Worm (Caenorhabditis elegans) whole organism, late embryonic: Measurements from ENCODE around the gene clec-241.

Experiments used
- C38D4.7 ChIP-seq: fragments of 200-800 bp; sonication (Bioruptor generic); optimal IDR thresholded peaks from 2 replicates; lab custom pipeline; 2018; ENCODE audit warnings: mild to moderate bottlenecking, missing genetic modification characterization, moderate library complexity, missing compliant biosample characterization
- K02D7.2 ChIP-seq: sonication (generic microtip); optimal IDR thresholded peaks from 2 replicates; lab custom pipeline; 2017; ENCODE audit warnings: mild to moderate bottlenecking, missing genetic modification characterization, missing compliant biosample characterization
- Y22D7AL.16 ChIP-seq: sonication (generic microtip); optimal IDR thresholded peaks from 2 replicates; lab custom pipeline; 2016; ENCODE audit warnings: missing genetic modification characterization, missing compliant biosample characterization
- ama-1 ChIP-seq: fragments of 150-350 bp; optimal IDR thresholded peaks from 2 replicates; lab custom pipeline; 2014
- ceh-19 ChIP-seq: fragments of 200-800 bp; sonication (Bioruptor generic); optimal IDR thresholded peaks from 2 replicates; lab custom pipeline; 2018; ENCODE audit warnings: mild to moderate bottlenecking, missing genetic modification characterization, missing compliant biosample characterization
- ceh-2 ChIP-seq: sonication (generic microtip); optimal IDR thresholded peaks from 2 replicates; lab custom pipeline; 2016; ENCODE audit warnings: missing genotype, missing genetic modification characterization, missing compliant biosample characterization
- ceh-30 ChIP-seq: fragments of 150-350 bp; optimal IDR thresholded peaks from 2 replicates; lab custom pipeline; 2014; ENCODE audit warnings: missing biosample characterization, missing genetic modification characterization
- ceh-48 ChIP-seq: sonication (generic microtip); optimal IDR thresholded peaks from 2 replicates; lab custom pipeline; 2016; ENCODE audit warnings: missing genetic modification characterization, inconsistent platforms, missing compliant biosample characterization
- ceh-9 ChIP-seq: sonication (generic microtip); optimal IDR thresholded peaks from 2 replicates; lab custom pipeline; 2016; ENCODE audit warnings: mild to moderate bottlenecking, missing genetic modification characterization, inconsistent platforms, missing compliant biosample characterization
- ets-4 ChIP-seq: sonication (generic microtip); optimal IDR thresholded peaks from 2 replicates; lab custom pipeline; 2016; ENCODE audit warnings: missing genetic modification characterization, missing compliant biosample characterization
- eyg-1 ChIP-seq: sonication (generic microtip); optimal IDR thresholded peaks from 2 replicates; lab custom pipeline; 2016; ENCODE audit warnings: missing genotype, missing genetic modification characterization, missing compliant biosample characterization
- fkh-6 ChIP-seq: sonication (generic microtip); optimal IDR thresholded peaks from 2 replicates; lab custom pipeline; 2016; ENCODE audit warnings: missing genetic modification characterization, missing compliant biosample characterization
- gmeb-2 ChIP-seq: sonication (generic microtip); optimal IDR thresholded peaks from 2 replicates; lab custom pipeline; 2016; ENCODE audit warnings: missing genetic modification characterization, inconsistent platforms, missing compliant biosample characterization
- hlh-13 ChIP-seq: fragments of 200-800 bp; sonication (Bioruptor generic); optimal IDR thresholded peaks from 2 replicates; lab custom pipeline; 2018; ENCODE audit warnings: mild to moderate bottlenecking, missing genetic modification characterization, missing compliant biosample characterization
- hlh-15 ChIP-seq: sonication (generic microtip); optimal IDR thresholded peaks from 2 replicates; lab custom pipeline; 2016; ENCODE audit warnings: missing genetic modification characterization, missing compliant biosample characterization
- hlh-30 ChIP-seq: sonication (generic microtip); optimal IDR thresholded peaks from 2 replicates; lab custom pipeline; 2017; ENCODE audit warnings: antibody characterized with exemption, missing genetic modification characterization, missing compliant biosample characterization; ENCODE audit not compliant: insufficient read depth
- hlh-6 ChIP-seq: sonication (generic microtip); optimal IDR thresholded peaks from 2 replicates; lab custom pipeline; 2016; ENCODE audit warnings: missing genotype, missing genetic modification characterization, missing compliant biosample characterization
- lim-6 ChIP-seq: sonication (generic microtip); optimal IDR thresholded peaks from 2 replicates; lab custom pipeline; 2016; ENCODE audit warnings: missing genetic modification characterization, missing compliant biosample characterization
- lin-11 ChIP-seq: fragments of 200-800 bp; sonication (Bioruptor generic); optimal IDR thresholded peaks from 2 replicates; lab custom pipeline; 2018; ENCODE audit warnings: mild to moderate bottlenecking, missing genetic modification characterization, missing compliant biosample characterization
- nhr-11 ChIP-seq: fragments of 150-350 bp; optimal IDR thresholded peaks from 2 replicates; lab custom pipeline; 2014; ENCODE audit warnings: missing biosample characterization, missing genetic modification characterization
- nhr-232 ChIP-seq: sonication (generic microtip); optimal IDR thresholded peaks from 2 replicates; lab custom pipeline; 2016; ENCODE audit warnings: missing genetic modification characterization, missing compliant biosample characterization
- npax-4 ChIP-seq: sonication (generic microtip); optimal IDR thresholded peaks from 2 replicates; lab custom pipeline; 2016; ENCODE audit warnings: missing genetic modification characterization, missing compliant biosample characterization
- pat-9 ChIP-seq: fragments of 200-800 bp; sonication (Bioruptor generic); optimal IDR thresholded peaks from 2 replicates; lab custom pipeline; 2018; ENCODE audit warnings: mild to moderate bottlenecking, missing genetic modification characterization, moderate library complexity, missing compliant biosample characterization
- pax-1 ChIP-seq: fragments of 150-350 bp; optimal IDR thresholded peaks from 2 replicates; lab custom pipeline; 2014; ENCODE audit warnings: missing biosample characterization, missing genetic modification characterization
- pha-2 ChIP-seq: sonication (generic microtip); optimal IDR thresholded peaks from 2 replicates; lab custom pipeline; 2017; ENCODE audit warnings: mild to moderate bottlenecking, missing genetic modification characterization, missing compliant biosample characterization
- pha-4 ChIP-seq: fragments of 150-350 bp; optimal IDR thresholded peaks from 2 replicates; lab custom pipeline; 2018; ENCODE audit warnings: missing biosample characterization, missing genetic modification reagents, missing genetic modification characterization
- pros-1 ChIP-seq: fragments of 150-350 bp; optimal IDR thresholded peaks from 2 replicates; lab custom pipeline; 2014; ENCODE audit warnings: missing biosample characterization, missing genetic modification reagents, missing genetic modification characterization
- ref-2 ChIP-seq: sonication (generic microtip); optimal IDR thresholded peaks from 2 replicates; lab custom pipeline; 2016; ENCODE audit warnings: missing genetic modification characterization, missing compliant biosample characterization
- rnt-1 ChIP-seq: sonication (generic microtip); optimal IDR thresholded peaks from 2 replicates; lab custom pipeline; 2016; ENCODE audit warnings: missing genetic modification characterization, missing compliant biosample characterization
- sdc-2 ChIP-seq: sonication (generic microtip); optimal IDR thresholded peaks from 2 replicates; lab custom pipeline; 2016; ENCODE audit warnings: missing genotype, missing genetic modification characterization, missing compliant biosample characterization
- sox-2 ChIP-seq: fragments of 200-800 bp; sonication (Bioruptor generic); IDR thresholded peaks from 2 replicates; pipeline ENCODE4 v1.3.6; 2022; ENCODE audit warnings: missing genetic modification reagents, missing genetic modification characterization, missing compliant biosample characterization
- syd-9 ChIP-seq: sonication (generic microtip); optimal IDR thresholded peaks from 2 replicates; lab custom pipeline; 2016; ENCODE audit warnings: mild to moderate bottlenecking, missing genetic modification characterization, moderate library complexity, missing compliant biosample characterization
- tbx-2 ChIP-seq: sonication (generic microtip); optimal IDR thresholded peaks from 2 replicates; lab custom pipeline; 2016; ENCODE audit warnings: missing genetic modification characterization, missing compliant biosample characterization
- ttx-3 ChIP-seq: sonication (generic microtip); optimal IDR thresholded peaks from 2 replicates; lab custom pipeline; 2016; ENCODE audit warnings: missing genetic modification reagents, missing genetic modification characterization, missing compliant biosample characterization
- unc-42 ChIP-seq: sonication (generic microtip); optimal IDR thresholded peaks from 2 replicates; lab custom pipeline; 2016; ENCODE audit warnings: missing genotype, missing genetic modification characterization, missing compliant biosample characterization
- unc-55 ChIP-seq: sonication (generic microtip); optimal IDR thresholded peaks from 2 replicates; lab custom pipeline; 2017; ENCODE audit warnings: missing biosample characterization, missing genetic modification reagents, missing genetic modification characterization
- unc-86 ChIP-seq: sonication (generic microtip); optimal IDR thresholded peaks from 2 replicates; lab custom pipeline; 2016; ENCODE audit warnings: missing genetic modification characterization, missing compliant biosample characterization
- zip-5 ChIP-seq: sonication (generic microtip); optimal IDR thresholded peaks from 2 replicates; lab custom pipeline; 2016; ENCODE audit warnings: missing genetic modification characterization, missing compliant biosample characterization
- ztf-16 ChIP-seq: sonication (generic microtip); optimal IDR thresholded peaks from 2 replicates; lab custom pipeline; 2017; ENCODE audit warnings: missing genetic modification characterization, missing compliant biosample characterization

The clec-241 gene

DNA sequence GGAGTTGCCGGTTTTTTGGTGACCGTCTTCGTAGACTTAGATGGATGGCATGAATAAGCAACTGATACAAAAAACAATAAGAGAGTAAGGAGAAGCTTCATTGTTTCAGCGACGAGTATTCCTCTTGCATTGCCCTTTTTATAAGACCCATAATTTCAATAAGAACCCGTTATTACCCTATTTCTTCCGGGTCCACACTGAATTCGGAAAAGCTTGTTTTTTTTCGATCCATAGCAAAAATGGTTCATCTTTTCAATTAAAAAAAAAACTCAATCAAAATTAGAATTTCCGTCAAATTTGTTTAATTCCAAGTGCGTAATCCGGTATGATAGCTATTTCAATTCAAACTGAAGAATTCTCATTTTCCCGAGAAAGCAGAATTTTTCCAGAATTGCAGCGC is 26.1 kb downstream of the clec-241 start, which contains the start of gene Y102A5C.40:
Y102A5C.40 (minus strand) TSS at position 101 of the 400 bp plus-strand sequence.
- no peak for TF ChIP-seq eyg-1 (tag; lab: Kevin White, UChicago)
- TF ChIP-seq hlh-13 (GFP tag; lab: Kevin White, UChicago): no peak
- TF ChIP-seq ets-4 (tag; lab: Kevin White, UChicago): no peak

ce11 chrV:16980368-16980767 is 32.8 kb downstream of the clec-241 start, which contains the start of gene srz-54:
srz-54 (plus strand) TSS chrV:16980668.
- TF ChIP-seq tbx-2 (tag; lab: Kevin White, UChicago) (no peak), K02D7.2 (no peak)

DNA sequence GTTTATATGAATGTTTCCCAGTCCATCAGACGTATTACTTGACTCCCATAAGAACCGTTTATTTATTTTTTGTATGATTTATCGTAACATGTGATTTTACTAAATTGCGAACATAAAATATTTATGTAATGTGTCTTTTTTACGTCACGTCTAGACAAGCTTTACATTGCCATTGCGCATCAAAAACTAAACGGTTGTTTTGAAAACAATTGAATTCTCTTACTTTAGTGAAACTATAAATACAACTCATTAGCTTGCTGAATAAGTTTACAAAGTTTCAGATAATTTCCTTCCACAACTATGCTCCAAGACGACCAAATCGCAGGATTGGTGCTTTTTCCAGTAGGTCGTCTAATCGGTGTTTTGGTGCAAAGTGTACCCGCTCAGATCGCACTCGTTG is 38.2 kb downstream of the clec-241 start, which contains the start of gene srx-54:
srx-54 (plus strand) TSS at position 301 of the 400 bp plus-strand sequence.
- TF ChIP-seq hlh-15: no peak
- TF ChIP-seq zip-5 (tag; lab: Kevin White, UChicago): no peak
- TF ChIP-seq ama-1 (lab: Kevin White, UChicago): no peak
- TF ChIP-seq lin-11: no peak
- no peak for TF ChIP-seq ceh-48
- no peak for TF ChIP-seq ztf-16 (tag; lab: Kevin White, UChicago)
- no peak for TF ChIP-seq ceh-30 (tag; lab: Kevin White, UChicago)
- TF ChIP-seq eyg-1 (tag; lab: Kevin White, UChicago): no peak
- TF ChIP-seq pax-1: no peak
- TF ChIP-seq unc-42 (tag; lab: Kevin White, UChicago): no peak
- TF ChIP-seq C38D4.7: no peak
- TF ChIP-seq ceh-2 (tag; lab: Kevin White, UChicago): no peak
- no peak for TF ChIP-seq gmeb-2 (tag; lab: Kevin White, UChicago)
- TF ChIP-seq unc-55 (GFP tag; lab: Kevin White, UChicago): no peak
- TF ChIP-seq pat-9: no peak
- TF ChIP-seq unc-86: no peak
- no peak for TF ChIP-seq ref-2 (tag; lab: Kevin White, UChicago)

- TF ChIP-seq ceh-19 (GFP tag; lab: Kevin White, UChicago): no peak
- no peak for TF ChIP-seq pha-2 (tag; lab: Kevin White, UChicago)
- TF ChIP-seq ceh-30 (tag; lab: Kevin White, UChicago): no peak
- no peak for TF ChIP-seq syd-9
- TF ChIP-seq ttx-3 (tag; lab: Kevin White, UChicago): no peak
- no peak for TF ChIP-seq nhr-11 (tag; lab: Kevin White, UChicago)
- TF ChIP-seq hlh-30 (tag; lab: Kevin White, UChicago): no peak
- no peak for TF ChIP-seq ets-4 (tag; lab: Kevin White, UChicago)
- TF ChIP-seq tbx-2 (tag; lab: Kevin White, UChicago): no peak
- no peak for TF ChIP-seq ztf-16 (tag; lab: Kevin White, UChicago)
Observed at ce11 chrV:16973338-16973737, 39.8 kb downstream of the clec-241 start.

DNA sequence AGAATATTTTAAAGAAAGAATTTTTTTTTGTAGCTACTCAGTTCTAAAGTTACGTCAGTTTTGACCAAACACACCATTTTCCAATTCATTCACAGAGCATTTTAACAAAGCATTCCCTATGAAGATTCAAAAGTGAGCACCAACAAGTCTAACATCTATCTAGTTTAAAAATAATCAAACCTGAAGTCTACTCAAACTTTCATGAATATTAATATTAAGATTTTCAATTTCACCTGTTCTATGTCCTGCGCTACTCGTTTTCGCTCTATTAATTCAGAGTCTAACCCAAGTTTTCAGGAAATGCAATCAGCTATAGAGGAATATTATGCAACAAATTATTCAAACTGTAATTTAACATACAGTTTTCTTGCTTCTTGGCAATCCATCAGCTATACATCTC is 41.0 kb downstream of the clec-241 start, which contains the start of gene srh-119:
srh-119 (plus strand) TSS at position 301 of the 400 bp plus-strand sequence.
- TF ChIP-seq npax-4 (tag; lab: Kevin White, UChicago): no peak
- TF ChIP-seq syd-9: no peak

- TF ChIP-seq lin-11 (no peak), hlh-15 (no peak)
Observed at ce11 chrV:16966636-16967035, 46.5 kb downstream of the clec-241 start, which contains the start of gene fbxa-90. fbxa-90 (plus strand) TSS chrV:16966814.

- no peak for TF ChIP-seq ztf-16 (tag; lab: Kevin White, UChicago)
- TF ChIP-seq tbx-2 (tag; lab: Kevin White, UChicago): peak; percentile 52
- peak; percentile 8 for TF ChIP-seq hlh-30 (tag; lab: Kevin White, UChicago)
- TF ChIP-seq pros-1 (tag; lab: Kevin White, UChicago): peak; percentile 58
- no peak for TF ChIP-seq hlh-6 (tag; lab: Kevin White, UChicago)
- no peak for TF ChIP-seq lim-6 (tag; lab: Kevin White, UChicago)
- peak; percentile 94 for TF ChIP-seq pax-1
- no peak for TF ChIP-seq pat-9
- TF ChIP-seq gmeb-2 (tag; lab: Kevin White, UChicago): no peak
- TF ChIP-seq nhr-232 (tag; lab: Kevin White, UChicago): no peak
- TF ChIP-seq ceh-48: peak; percentile 9
- TF ChIP-seq ceh-9 (tag; lab: Kevin White, UChicago): no peak
- TF ChIP-seq eyg-1 (tag; lab: Kevin White, UChicago): no peak
- TF ChIP-seq Y22D7AL.16: no peak
- TF ChIP-seq hlh-13 (GFP tag; lab: Kevin White, UChicago): no peak
- TF ChIP-seq pha-4 (tag; lab: Kevin White, UChicago): no peak
- no peak for TF ChIP-seq sdc-2 (tag; lab: Kevin White, UChicago)
- TF ChIP-seq ttx-3 (tag; lab: Kevin White, UChicago): no peak
- TF ChIP-seq sox-2: no peak; the same call in 1 of the 2 replicates
- TF ChIP-seq unc-42 (tag; lab: Kevin White, UChicago): peak; percentile 98
- peak; percentile 78 for TF ChIP-seq rnt-1 (tag; lab: Kevin White, UChicago)
- TF ChIP-seq npax-4 (tag; lab: Kevin White, UChicago): no peak
- TF ChIP-seq unc-86: no peak
- TF ChIP-seq fkh-6 (tag; lab: Kevin White, UChicago): no peak
Observed at ce11 chrV:16965655-16966054, 47.5 kb downstream of the clec-241 start, which contains the start of gene efl-1. efl-1 (minus strand) TSS chrV:16965675.
